Fruit fly (Drosophila melanogaster) whole organism, prepupa: ENCODE measurements around the gene CG34175.

Source experiments
- Met ChIP-seq: fragments of 200-800 bp; sonication (Bioruptor generic); optimal IDR thresholded peaks from 3 replicates; lab custom pipeline; 2016; ENCODE audit warnings: missing biosample characterization, missing genetic modification characterization
- Sox102F ChIP-seq: fragments of 200-800 bp; sonication (Bioruptor generic); optimal IDR thresholded peaks from 2 replicates; lab custom pipeline; 2016; ENCODE audit warnings: missing biosample characterization, mild to moderate bottlenecking, missing genetic modification characterization
- cyc ChIP-seq: fragments of 200-800 bp; sonication (Bioruptor generic); optimal IDR thresholded peaks from 3 replicates; lab custom pipeline; 2016; ENCODE audit warnings: missing biosample characterization, missing genetic modification characterization

- TF ChIP-seq Met (GFP tag; lab: Kevin White, UChicago) (no peak), Sox102F (no peak), cyc (GFP tag; lab: Kevin White, UChicago) (no peak)
Observed at dm6 chr2L:3436347-3436746, 38.5 kb downstream of the CG34175 start.
